Fruit fly (Drosophila melanogaster) whole organism, pupa: ENCODE measurements around the gene CG12105.

ENCODE experiments used
- CG10348 ChIP-seq: fragments of 200-800 bp; sonication (Bioruptor generic); IDR thresholded peaks from 2 replicates; pipeline ENCODE4 v1.3.6; 2022; ENCODE audit warnings: missing biosample characterization, missing genetic modification characterization
- CG13204 ChIP-seq: fragments of 200-800 bp; sonication (Bioruptor generic); optimal IDR thresholded peaks from 2 replicates; lab custom pipeline; 2018; ENCODE audit warnings: missing biosample characterization, mild to moderate bottlenecking, missing genetic modification characterization, moderate library complexity
- CG14655 ChIP-seq: fragments of 200-800 bp; sonication (Bioruptor generic); optimal IDR thresholded peaks from 3 replicates; lab custom pipeline; 2017; ENCODE audit warnings: mild to moderate bottlenecking, missing biosample characterization, missing genetic modification reagents, missing genetic modification characterization
- CG17806 ChIP-seq: fragments of 200-800 bp; sonication (Bioruptor generic); optimal IDR thresholded peaks from 2 replicates; lab custom pipeline; 2018; ENCODE audit warnings: missing biosample characterization, mild to moderate bottlenecking, missing genetic modification characterization, moderate library complexity
- CG8159 ChIP-seq: fragments of 200-800 bp; sonication (Bioruptor generic); optimal IDR thresholded peaks from 3 replicates; lab custom pipeline; 2018; ENCODE audit warnings: missing biosample characterization, mild to moderate bottlenecking, missing genetic modification characterization, moderate library complexity
- CG8301 ChIP-seq: fragments of 200-800 bp; sonication (Bioruptor generic); optimal IDR thresholded peaks from 2 replicates; lab custom pipeline; 2018; ENCODE audit warnings: missing biosample characterization, mild to moderate bottlenecking, missing genetic modification characterization
- D1 ChIP-seq: fragments of 200-800 bp; sonication (Bioruptor generic); optimal IDR thresholded peaks from 2 replicates; lab custom pipeline; 2018; ENCODE audit warnings: missing biosample characterization, mild to moderate bottlenecking, missing genetic modification characterization, moderate library complexity
- EcR ChIP-seq: fragments of 200-800 bp; sonication (Bioruptor generic); optimal IDR thresholded peaks from 3 replicates; lab custom pipeline; 2019; ENCODE audit warnings: missing biosample characterization, missing genetic modification characterization, mild to moderate bottlenecking, moderate library complexity, missing genetic modification reagents
- gl ChIP-seq: fragments of 200-800 bp; sonication (Bioruptor generic); optimal IDR thresholded peaks from 2 replicates; lab custom pipeline; 2018; ENCODE audit warnings: missing biosample characterization, mild to moderate bottlenecking, missing genetic modification characterization
- rn ChIP-seq: fragments of 200-800 bp; sonication (Bioruptor generic); IDR thresholded peaks from 2 replicates; pipeline ENCODE4 v1.3.6; 2022; ENCODE audit warnings: missing biosample characterization, missing genetic modification characterization

DNA sequence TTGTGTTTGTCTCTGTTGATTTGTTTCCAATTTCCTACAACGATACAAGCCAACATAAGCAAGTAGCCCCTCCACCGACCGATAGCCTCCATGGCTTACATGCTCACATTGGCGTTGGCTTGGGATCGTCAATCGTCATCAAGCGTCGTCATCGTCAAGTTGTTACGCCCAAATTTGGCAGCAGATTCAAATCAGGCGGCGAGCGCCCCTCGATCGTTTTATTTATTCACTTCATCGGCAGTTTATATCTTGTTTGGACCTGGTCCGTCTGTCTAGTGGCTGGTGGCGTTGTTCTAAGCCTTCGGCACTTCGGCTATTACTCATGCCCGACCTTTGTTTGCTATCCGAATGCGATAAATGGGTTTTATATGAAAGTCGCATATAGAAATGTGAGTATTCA is 25.4 kb downstream of the CG12105 start:
- TF ChIP-seq EcR (GFP tag; lab: Kevin White, UChicago) (no peak), CG10348 (GFP tag; lab: Robert Waterston, UW) (no peak), CG17806 (no peak), D1 (tag; lab: Kevin White, UChicago) (no peak), rn (GFP tag; lab: Robert Waterston, UW) (no peak), CG8159 (tag; lab: Kevin White, UChicago) (no peak), CG8301 (no peak), CG14655 (GFP tag; lab: Kevin White, UChicago) (no peak), CG13204 (no peak), gl (tag; lab: Kevin White, UChicago) (no peak)
